Worm (Caenorhabditis elegans) whole organism, L1 larva: ENCODE data around the gene T21E8.7.

Source experiments
- egl-27 ChIP-seq, 2 experiments: fragments of 150-350 bp in 1 of 2; sonication (generic microtip); optimal IDR thresholded peaks; 3 replicates each; lab custom pipeline; 2017 to 2018; ENCODE audit warnings: missing biosample characterization in 2 of 2, missing genetic modification characterization in 2 of 2, missing genetic modification reagents in 2 of 2
- ets-5 ChIP-seq: fragments of 200-800 bp; sonication (Bioruptor generic); IDR thresholded peaks from 2 replicates; pipeline ENCODE4 v1.3.6; 2022; ENCODE audit warnings: missing genetic modification characterization, missing compliant biosample characterization
- nhr-12 ChIP-seq: sonication (generic microtip); optimal IDR thresholded peaks from 2 replicates; lab custom pipeline; 2017; ENCODE audit warnings: missing biosample characterization, missing genetic modification characterization

DNA sequence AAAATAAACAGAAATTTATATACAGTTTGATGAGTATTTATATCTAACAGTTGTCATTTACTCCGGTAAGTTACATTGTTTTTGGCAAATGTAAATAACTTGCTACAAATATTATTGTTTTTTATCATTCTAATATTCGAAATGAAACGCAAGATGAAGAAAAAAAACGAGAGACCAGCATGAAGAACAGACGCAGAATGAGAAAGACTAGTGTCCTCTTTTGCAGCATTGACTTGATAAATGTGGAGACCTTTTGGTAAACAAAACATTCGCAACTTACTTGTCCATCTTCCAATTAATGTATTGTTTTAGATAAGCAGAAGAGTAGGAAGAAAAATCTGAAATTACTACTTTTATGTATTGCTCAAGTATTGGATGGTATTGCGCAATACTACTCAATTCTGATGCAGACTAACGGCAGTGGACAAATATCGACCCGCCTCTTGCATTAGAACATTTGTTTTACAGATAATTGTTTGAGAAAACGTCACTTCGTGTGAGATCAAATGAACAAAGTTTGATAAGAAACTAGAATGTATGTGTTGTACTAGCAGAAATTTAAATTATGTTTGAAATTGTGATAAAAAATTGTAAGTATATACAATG, 6.1 kb upstream of the T21E8.7 start, which contains the start of gene pgp-6:
- TF ChIP-seq egl-27 (tag; optimal IDR thresholded peaks at IDR 0.05; lab: Kevin White, UChicago): no peak
- no peak for TF ChIP-seq nhr-12 (tag; lab: Kevin White, UChicago)
- TF ChIP-seq ets-5: no peak
